Fruit fly (Drosophila melanogaster) whole organism, pupa: ENCODE results near the gene TfIIA-S-2.

Experiments used
- CG12605 ChIP-seq: fragments of 200-800 bp; sonication (Bioruptor generic); IDR thresholded peaks from 2 replicates; pipeline ENCODE4 v1.3.6; 2022; ENCODE audit warnings: missing biosample characterization, missing genetic modification characterization
- CG14655 ChIP-seq: fragments of 200-800 bp; sonication (Bioruptor generic); optimal IDR thresholded peaks from 3 replicates; lab custom pipeline; 2017; ENCODE audit warnings: mild to moderate bottlenecking, missing biosample characterization, missing genetic modification reagents, missing genetic modification characterization
- CG15710 ChIP-seq: fragments of 200-800 bp; sonication (Bioruptor generic); optimal IDR thresholded peaks from 2 replicates; lab custom pipeline; 2018; ENCODE audit warnings: missing biosample characterization, mild to moderate bottlenecking, missing genetic modification characterization, moderate library complexity
- CG17806 ChIP-seq: fragments of 200-800 bp; sonication (Bioruptor generic); optimal IDR thresholded peaks from 2 replicates; lab custom pipeline; 2018; ENCODE audit warnings: missing biosample characterization, mild to moderate bottlenecking, missing genetic modification characterization, moderate library complexity
- CG32121 ChIP-seq: fragments of 200-800 bp; sonication (Bioruptor generic); IDR thresholded peaks from 2 replicates; pipeline ENCODE4 v1.3.6; 2022; ENCODE audit warnings: missing biosample characterization, missing genetic modification characterization
- CG34367 ChIP-seq: fragments of 200-800 bp; sonication (Bioruptor generic); optimal IDR thresholded peaks from 2 replicates; lab custom pipeline; 2018; ENCODE audit warnings: missing biosample characterization, mild to moderate bottlenecking, missing genetic modification characterization
- CG8301 ChIP-seq: fragments of 200-800 bp; sonication (Bioruptor generic); optimal IDR thresholded peaks from 2 replicates; lab custom pipeline; 2018; ENCODE audit warnings: missing biosample characterization, mild to moderate bottlenecking, missing genetic modification characterization
- CG9948 ChIP-seq: fragments of 200-800 bp; sonication (Bioruptor generic); optimal IDR thresholded peaks from 2 replicates; lab custom pipeline; 2018; ENCODE audit warnings: missing biosample characterization, mild to moderate bottlenecking, missing genetic modification characterization, moderate library complexity
- D1 ChIP-seq: fragments of 200-800 bp; sonication (Bioruptor generic); optimal IDR thresholded peaks from 2 replicates; lab custom pipeline; 2018; ENCODE audit warnings: missing biosample characterization, mild to moderate bottlenecking, missing genetic modification characterization, moderate library complexity
- EcR ChIP-seq: fragments of 200-800 bp; sonication (Bioruptor generic); optimal IDR thresholded peaks from 3 replicates; lab custom pipeline; 2019; ENCODE audit warnings: missing biosample characterization, missing genetic modification characterization, mild to moderate bottlenecking, moderate library complexity, missing genetic modification reagents
- Pif1A ChIP-seq: fragments of 200-800 bp; sonication (Bioruptor generic); optimal IDR thresholded peaks from 3 replicates; lab custom pipeline; 2016; ENCODE audit warnings: missing biosample characterization, missing genetic modification characterization
- Snoo ChIP-seq: fragments of 200-800 bp; sonication (Bioruptor generic); optimal IDR thresholded peaks from 3 replicates; lab custom pipeline; 2017; ENCODE audit warnings: missing biosample characterization, mild to moderate bottlenecking, missing genetic modification characterization, inconsistent platforms
- fd96Ca ChIP-seq: fragments of 200-800 bp; sonication (Bioruptor generic); IDR thresholded peaks from 3 replicates; pipeline ENCODE4 v1.3.6; 2022; ENCODE audit warnings: missing biosample characterization, missing genetic modification characterization
- gl ChIP-seq: fragments of 200-800 bp; sonication (Bioruptor generic); optimal IDR thresholded peaks from 2 replicates; lab custom pipeline; 2018; ENCODE audit warnings: missing biosample characterization, mild to moderate bottlenecking, missing genetic modification characterization
- rn ChIP-seq: fragments of 200-800 bp; sonication (Bioruptor generic); IDR thresholded peaks from 2 replicates; pipeline ENCODE4 v1.3.6; 2022; ENCODE audit warnings: missing biosample characterization, missing genetic modification characterization

The TfIIA-S-2 gene

DNA sequence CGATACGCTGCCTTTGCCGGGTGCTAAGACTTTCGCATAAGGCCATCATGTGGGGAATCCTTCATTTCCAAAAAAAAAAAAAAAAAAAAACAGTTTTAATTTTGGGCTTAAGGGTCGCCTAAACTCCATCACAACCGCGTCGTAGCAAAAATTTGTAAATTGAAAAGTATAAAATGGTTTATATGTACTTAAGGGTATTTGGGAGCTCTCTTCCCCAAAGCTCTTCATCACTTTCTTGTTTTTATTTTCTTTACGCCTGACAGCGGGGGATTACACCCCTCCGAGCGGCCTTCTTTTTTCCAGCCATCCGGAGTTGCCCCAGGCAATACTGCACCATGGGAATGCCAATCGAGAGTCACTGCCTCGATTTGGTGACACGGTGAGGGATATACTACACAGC is 47.4 kb downstream of the TfIIA-S-2 start:
- no peak for TF ChIP-seq fd96Ca (GFP tag; lab: Robert Waterston, UW)
- TF ChIP-seq CG17806, result no peak
- TF ChIP-seq CG15710 (tag; lab: Kevin White, UChicago), result no peak
- TF ChIP-seq CG8301, result no peak
- TF ChIP-seq EcR (GFP tag; lab: Kevin White, UChicago), result no peak
- no peak for TF ChIP-seq gl (tag; lab: Kevin White, UChicago)
- no peak for TF ChIP-seq CG9948
- no peak for TF ChIP-seq CG34367 (tag; lab: Kevin White, UChicago)
- TF ChIP-seq CG12605, result no peak
- TF ChIP-seq CG32121, result no peak
- TF ChIP-seq Pif1A (GFP tag; lab: Kevin White, UChicago), result no peak
- no peak for TF ChIP-seq D1
- TF ChIP-seq Snoo (tag; lab: Kevin White, UChicago), result no peak
- TF ChIP-seq CG14655, result no peak
- no peak for TF ChIP-seq rn (GFP tag; lab: Robert Waterston, UW)
